Fruit fly (Drosophila melanogaster): ENCODE results near the gene Acyp.
A peak's percentile ranks its signal among the peaks of the same experiment; 100 is the strongest.

- TF ChIP-seq CG12605 (GFP tag; IDR thresholded peaks at IDR 0.05) (peak; percentile 45; the same call in 1 of the 2 replicates), CG34367 (tag; optimal IDR thresholded peaks at IDR 0.05) (no peak), CG15710 (tag; optimal IDR thresholded peaks at IDR 0.05) (no peak), CG8159 (tag; optimal IDR thresholded peaks at IDR 0.05) (peak; percentile 52), fd96Ca (GFP tag; IDR thresholded peaks at IDR 0.05) (no peak), EcR (GFP tag; optimal IDR thresholded peaks at IDR 0.05) (no peak), Pif1B (GFP tag; optimal IDR thresholded peaks at IDR 0.05) (no peak), rn (GFP tag; IDR thresholded peaks at IDR 0.05) (no peak), CG17806 (tag; optimal IDR thresholded peaks at IDR 0.05) (no peak)
These were observed 19.4 kb downstream of the Acyp start, which contains the start of gene CG42711 for dm6 chr2L:13931318-13931717.
